Fruit fly (Drosophila melanogaster) whole organism, embryonic: ENCODE measurements around the gene CG9452.
A peak's percentile ranks its signal among the peaks of the same experiment; 100 is the strongest.

ENCODE experiments used
- Atf6 ChIP-seq: fragments of 200-800 bp; sonication (Bioruptor generic); IDR thresholded peaks from 2 replicates; pipeline ENCODE4 v1.3.6; 2022; ENCODE audit warnings: missing biosample characterization, missing genetic modification characterization
- Blimp-1 ChIP-seq: fragments of 200-800 bp; sonication (Bioruptor generic); optimal IDR thresholded peaks from 3 replicates; lab custom pipeline; 2018; ENCODE audit warnings: missing biosample characterization, missing genetic modification characterization, mild to moderate bottlenecking, moderate library complexity, missing genetic modification reagents
- BtbVII ChIP-seq: fragments of 200-800 bp; sonication (Bioruptor generic); optimal IDR thresholded peaks from 3 replicates; lab custom pipeline; 2017; ENCODE audit warnings: missing biosample characterization, mild to moderate bottlenecking, missing genetic modification characterization
- CG10209 ChIP-seq: fragments of 200-800 bp; sonication (Bioruptor generic); optimal IDR thresholded peaks from 3 replicates; lab custom pipeline; 2017; ENCODE audit warnings: missing biosample characterization, mild to moderate bottlenecking, missing genetic modification characterization, missing genetic modification reagents
- CG10959 ChIP-seq: fragments of 200-800 bp; sonication (Bioruptor generic); IDR thresholded peaks from 2 replicates; pipeline ENCODE4 v1.3.6; 2022; ENCODE audit warnings: missing biosample characterization, missing genetic modification characterization
- CG12071 ChIP-seq: fragments of 200-800 bp; sonication (Bioruptor generic); optimal IDR thresholded peaks from 3 replicates; lab custom pipeline; 2018; ENCODE audit warnings: missing biosample characterization, mild to moderate bottlenecking, missing genetic modification characterization
- CG12769 ChIP-seq: fragments of 200-800 bp; sonication (Bioruptor generic); optimal IDR thresholded peaks from 2 replicates; lab custom pipeline; 2019; ENCODE audit warnings: missing biosample characterization, mild to moderate bottlenecking, missing genetic modification characterization, moderate library complexity
- CG13894 ChIP-seq: fragments of 200-800 bp; sonication (Bioruptor generic); optimal IDR thresholded peaks from 3 replicates; lab custom pipeline; 2018; ENCODE audit warnings: missing biosample characterization, mild to moderate bottlenecking, missing genetic modification characterization, moderate library complexity
- CG15514 ChIP-seq: fragments of 200-800 bp; sonication (Bioruptor generic); optimal IDR thresholded peaks from 3 replicates; lab custom pipeline; 2017; ENCODE audit warnings: missing biosample characterization, missing genetic modification characterization, mild to moderate bottlenecking, moderate library complexity, missing genetic modification reagents
- CG17568 ChIP-seq: fragments of 200-800 bp; sonication (Bioruptor generic); optimal IDR thresholded peaks from 2 replicates; lab custom pipeline; 2018; ENCODE audit warnings: missing biosample characterization, mild to moderate bottlenecking, missing genetic modification characterization, moderate library complexity
- CG18599 ChIP-seq: fragments of 200-800 bp; sonication (Bioruptor generic); optimal IDR thresholded peaks from 3 replicates; lab custom pipeline; 2017; ENCODE audit warnings: missing biosample characterization, missing genetic modification characterization, mild to moderate bottlenecking, moderate library complexity, missing genetic modification reagents
- CG2678 ChIP-seq: fragments of 200-800 bp; sonication (Bioruptor generic); optimal IDR thresholded peaks from 3 replicates; lab custom pipeline; 2019; ENCODE audit warnings: missing biosample characterization, mild to moderate bottlenecking, missing genetic modification characterization, moderate library complexity
- CG31365 ChIP-seq: fragments of 200-800 bp; sonication (Bioruptor generic); optimal IDR thresholded peaks from 2 replicates; lab custom pipeline; 2018; ENCODE audit warnings: missing biosample characterization, mild to moderate bottlenecking, missing genetic modification characterization
- CG32532 ChIP-seq: fragments of 200-800 bp; sonication (Bioruptor generic); IDR thresholded peaks from 2 replicates; pipeline ENCODE4 v1.3.6; 2022; ENCODE audit warnings: missing biosample characterization, missing genetic modification characterization
- CG32772 ChIP-seq: fragments of 200-800 bp; sonication (Bioruptor generic); IDR thresholded peaks from 2 replicates; pipeline ENCODE4 v1.3.6; 2022; ENCODE audit warnings: missing biosample characterization, missing genetic modification characterization
- CG3281 ChIP-seq: fragments of 200-800 bp; sonication (Bioruptor generic); optimal IDR thresholded peaks from 3 replicates; lab custom pipeline; 2017; ENCODE audit warnings: missing biosample characterization, mild to moderate bottlenecking, missing genetic modification characterization
- CG6813 ChIP-seq: fragments of 200-800 bp; sonication (Bioruptor generic); optimal IDR thresholded peaks from 2 replicates; lab custom pipeline; 2017; ENCODE audit warnings: missing biosample characterization, missing genetic modification characterization, mild to moderate bottlenecking, moderate library complexity, missing genetic modification reagents
- CG8290 ChIP-seq, 3 experiments: fragments of 200-800 bp; sonication (Bioruptor generic); optimal IDR thresholded peaks; 2 replicates each; lab custom pipeline; 2016 to 2019; ENCODE audit warnings: missing biosample characterization in 3 of 3, missing genetic modification characterization in 3 of 3, mild to moderate bottlenecking in 2 of 3, moderate library complexity in 1 of 3
- CG8478 ChIP-seq: fragments of >200 bp; optimal IDR thresholded peaks from 2 replicates; lab custom pipeline; 2018
- CG9817 ChIP-seq: fragments of 200-800 bp; sonication (Bioruptor generic); optimal IDR thresholded peaks from 2 replicates; lab custom pipeline; 2018; ENCODE audit warnings: missing biosample characterization, mild to moderate bottlenecking, missing genetic modification characterization, moderate library complexity
- CG9932 ChIP-seq: fragments of 200-800 bp; sonication (Bioruptor generic); IDR thresholded peaks from 2 replicates; pipeline ENCODE4 v1.3.6; 2022; ENCODE audit warnings: missing biosample characterization, missing genetic modification characterization
- CoRest ChIP-seq: fragments of 200-800 bp; sonication (Bioruptor generic); optimal IDR thresholded peaks from 3 replicates; lab custom pipeline; 2018; ENCODE audit warnings: missing biosample characterization, mild to moderate bottlenecking, missing genetic modification characterization, moderate library complexity
- D19A ChIP-seq: fragments of 200-800 bp; optimal IDR thresholded peaks from 3 replicates; lab custom pipeline; 2019; ENCODE audit warnings: missing biosample characterization, mild to moderate bottlenecking, missing genetic modification characterization, moderate library complexity
- HHEX ChIP-seq: fragments of 200-800 bp; sonication (Bioruptor generic); optimal IDR thresholded peaks from 3 replicates; lab custom pipeline; 2017; ENCODE audit warnings: missing biosample characterization, mild to moderate bottlenecking, missing genetic modification characterization, missing genetic modification reagents
- HLH3B ChIP-seq: fragments of 200-800 bp; sonication (Bioruptor generic); IDR thresholded peaks from 2 replicates; pipeline ENCODE4 v1.3.6; 2022; ENCODE audit warnings: missing biosample characterization, missing genetic modification characterization
- Hand ChIP-seq: fragments of 200-800 bp; sonication (Bioruptor generic); optimal IDR thresholded peaks from 2 replicates; lab custom pipeline; 2017; ENCODE audit warnings: mild to moderate bottlenecking, missing biosample characterization, missing genetic modification reagents, missing genetic modification characterization
- NfI ChIP-seq: fragments of 200-800 bp; sonication (Bioruptor generic); optimal IDR thresholded peaks from 3 replicates; lab custom pipeline; 2018; ENCODE audit warnings: missing biosample characterization, mild to moderate bottlenecking, missing genetic modification characterization, moderate library complexity
- ab ChIP-seq: fragments of 200-800 bp; sonication (Bioruptor generic); optimal IDR thresholded peaks from 2 replicates; lab custom pipeline; 2016; ENCODE audit warnings: missing biosample characterization, missing genetic modification characterization
- bowl ChIP-seq: fragments of 200-800 bp; sonication (Bioruptor generic); IDR thresholded peaks from 2 replicates; pipeline ENCODE4 v1.3.6; 2022; ENCODE audit warnings: missing biosample characterization, missing genetic modification characterization
- chinmo ChIP-seq: fragments of 200-800 bp; sonication (Bioruptor generic); IDR thresholded peaks from 4 replicates; pipeline ENCODE4 v1.3.6; 2022; ENCODE audit warnings: missing biosample characterization, missing genetic modification characterization; ENCODE audit not compliant: partially characterized antibody
- corto ChIP-seq: fragments of 200-800 bp; sonication (Bioruptor generic); optimal IDR thresholded peaks from 2 replicates; lab custom pipeline; 2016; ENCODE audit warnings: missing biosample characterization, mild to moderate bottlenecking, missing genetic modification characterization, moderate library complexity
- exex ChIP-seq: fragments of 200-800 bp; sonication (Bioruptor generic); optimal IDR thresholded peaks from 4 replicates; lab custom pipeline; 2018; ENCODE audit warnings: missing biosample characterization, mild to moderate bottlenecking, missing genetic modification characterization, moderate library complexity
- gem ChIP-seq: fragments of 200-800 bp; sonication (Bioruptor generic); optimal IDR thresholded peaks from 2 replicates; lab custom pipeline; 2019; ENCODE audit warnings: missing biosample characterization, mild to moderate bottlenecking, missing genetic modification characterization, moderate library complexity
- ham ChIP-seq: fragments of 200-800 bp; sonication (Bioruptor generic); IDR thresholded peaks from 2 replicates; pipeline ENCODE4 v1.3.6; 2022; ENCODE audit warnings: missing biosample characterization, missing genetic modification characterization
- insv ChIP-seq, 2 experiments: fragments of 200-800 bp; sonication (Bioruptor generic); optimal IDR thresholded peaks; 3 replicates each; lab custom pipeline; 2016 to 2018; ENCODE audit warnings: missing biosample characterization in 2 of 2, missing genetic modification characterization in 2 of 2
- lab ChIP-seq: fragments of 200-800 bp; sonication (Bioruptor generic); optimal IDR thresholded peaks from 3 replicates; lab custom pipeline; 2017; ENCODE audit warnings: missing biosample characterization, missing genetic modification characterization, mild to moderate bottlenecking, moderate library complexity, missing genetic modification reagents
- lmd ChIP-seq: fragments of 200-800 bp; sonication (Bioruptor generic); IDR thresholded peaks from 2 replicates; pipeline ENCODE4 v1.3.6; 2022; ENCODE audit warnings: missing biosample characterization, missing genetic modification characterization
- luna ChIP-seq: fragments of 200-800 bp; sonication (Bioruptor generic); optimal IDR thresholded peaks from 2 replicates; lab custom pipeline; 2016; ENCODE audit warnings: missing biosample characterization, missing genetic modification characterization
- mirr ChIP-seq: fragments of 200-800 bp; sonication (Bioruptor generic); optimal IDR thresholded peaks from 3 replicates; lab custom pipeline; 2018; ENCODE audit warnings: missing biosample characterization, mild to moderate bottlenecking, missing genetic modification characterization
- odd ChIP-seq: fragments of 200-800 bp; sonication (Bioruptor generic); optimal IDR thresholded peaks from 2 replicates; lab custom pipeline; 2017; ENCODE audit warnings: missing biosample characterization, mild to moderate bottlenecking, missing genetic modification characterization
- org-1 ChIP-seq: fragments of 200-800 bp; sonication (Bioruptor generic); optimal IDR thresholded peaks from 2 replicates; lab custom pipeline; 2017; ENCODE audit warnings: missing biosample characterization, missing genetic modification characterization
- run ChIP-seq: fragments of 200-800 bp; sonication (Bioruptor generic); optimal IDR thresholded peaks from 3 replicates; lab custom pipeline; 2018; ENCODE audit warnings: missing biosample characterization, mild to moderate bottlenecking, missing genetic modification characterization
- schlank ChIP-seq: fragments of 200-800 bp; sonication (Bioruptor generic); optimal IDR thresholded peaks from 2 replicates; lab custom pipeline; 2018; ENCODE audit warnings: missing biosample characterization, mild to moderate bottlenecking, missing genetic modification characterization
- sd ChIP-seq: fragments of 200-800 bp; sonication (Bioruptor generic); optimal IDR thresholded peaks from 3 replicates; lab custom pipeline; 2018; ENCODE audit warnings: missing biosample characterization, mild to moderate bottlenecking, missing genetic modification characterization, moderate library complexity
- sug ChIP-seq: fragments of 200-800 bp; optimal IDR thresholded peaks from 2 replicates; lab custom pipeline; 2019; ENCODE audit warnings: missing biosample characterization, mild to moderate bottlenecking, missing genetic modification characterization, moderate library complexity
- ttk ChIP-seq: fragments of 200-800 bp; sonication (Bioruptor generic); IDR thresholded peaks from 2 replicates; pipeline ENCODE4 v2.1.2; 2022; ENCODE audit warnings: missing biosample characterization, missing genetic modification characterization
- tx ChIP-seq: fragments of 200-800 bp; sonication (Bioruptor generic); optimal IDR thresholded peaks from 2 replicates; lab custom pipeline; 2016; ENCODE audit warnings: missing biosample characterization, missing genetic modification characterization
- wdn ChIP-seq: fragments of 200-800 bp; sonication (Bioruptor generic); IDR thresholded peaks from 2 replicates; pipeline ENCODE4 v1.3.6; 2022; ENCODE audit warnings: missing biosample characterization, missing genetic modification characterization

Gene CG9452

DNA sequence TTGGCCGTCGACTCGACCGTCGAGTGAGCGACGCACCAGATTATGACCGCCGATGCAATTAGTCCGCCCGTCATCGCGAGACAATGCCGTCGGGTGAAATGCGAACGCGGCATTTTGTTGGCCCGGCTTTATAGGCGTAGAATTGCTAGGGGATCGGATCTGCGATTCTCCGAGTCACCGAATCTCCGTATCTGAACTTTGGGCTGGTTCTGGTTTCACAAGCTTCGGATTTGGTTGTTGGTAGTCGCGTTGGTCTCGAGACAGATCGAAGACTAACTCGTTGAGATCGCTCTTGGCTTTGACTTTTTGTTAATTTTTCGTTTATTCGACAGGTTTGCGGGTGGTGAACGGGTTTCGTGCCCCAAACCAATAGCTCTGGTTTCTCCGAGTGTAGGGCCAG is 7.1 kb downstream of the CG9452 start (continued):
- TF ChIP-seq NfI (GFP tag; lab: Kevin White, UChicago) (no peak), ttk (0 out of 2 replicates have a peak, but pooled peaks have one; percentile 9), schlank (tag; lab: Kevin White, UChicago) (no peak), CG32532 (peak; percentile 27; the same call in 1 of the 2 replicates), org-1 (no peak), CG32772 (0 out of 2 replicates have a peak, but pooled peaks have one; percentile 21), CG9932 (GFP tag; lab: Robert Waterston, UW) (peak; percentile 40; the same call in 1 of the 2 replicates), CG13894 (tag; lab: Kevin White, UChicago) (peak; percentile 54), ab (no peak), CG12769 (peak; percentile 61), lmd (GFP tag; lab: Robert Waterston, UW) (peak; percentile 4; the same call in 1 of the 2 replicates), CG8478 (lab: Kevin White, UChicago) (no peak), wdn (0 out of 2 replicates have a peak, but pooled peaks have one; percentile 48)

dm6 chr3L:19495991-19496588 is 7.6 kb downstream of the CG9452 start:
- TF ChIP-seq corto (GFP tag; lab: Kevin White, UChicago) (no peak), HHEX (GFP tag; lab: Kevin White, UChicago) (peak; percentile 22), BtbVII (peak; percentile 11), CG9817 (tag; lab: Kevin White, UChicago) (no peak), chinmo (GFP tag; lab: Robert Waterston, UW) (0 out of 4 replicates have a peak, but pooled peaks have one; percentile 23), CG6813 (GFP tag; lab: Kevin White, UChicago) (no peak), D19A (tag; lab: Kevin White, UChicago) (no peak), CG10209 (GFP tag; lab: Kevin White, UChicago) (no peak), gem (tag; lab: Kevin White, UChicago) (peak; percentile 26), Atf6 (GFP tag; lab: Robert Waterston, UW) (no peak), lab (GFP tag; lab: Kevin White, UChicago) (peak; percentile 21), CG3281 (GFP tag; lab: Kevin White, UChicago) (peak; percentile 14), CG2678 (tag; lab: Kevin White, UChicago) (peak; percentile 46), CG10959 (no peak), sd (tag; lab: Kevin White, UChicago) (peak; percentile 24), CoRest (peak; percentile 8), CG12769 (no peak), sug (peak; percentile 65), CG12071 (GFP tag; lab: Kevin White, UChicago) (peak; percentile 41), mirr (peak; percentile 24), run (tag; lab: Kevin White, UChicago) (no peak), luna (GFP tag; lab: Kevin White, UChicago) (no peak), odd (GFP tag; lab: Kevin White, UChicago) (peak; percentile 22), exex (tag; lab: Kevin White, UChicago) (peak; percentile 46), insv (GFP tag; optimal IDR thresholded peaks at IDR 0.05; lab: Kevin White, UChicago) (no peak), CG18599 (GFP tag; lab: Kevin White, UChicago) (peak; percentile 10), tx (no peak), ham (no peak), Blimp-1 (no peak), Hand (GFP tag; lab: Kevin White, UChicago) (peak; percentile 14), HLH3B (GFP tag; lab: Robert Waterston, UW) (no peak), CG31365 (peak; percentile 0), bowl (GFP tag; lab: Robert Waterston, UW) (no peak), CG17568 (GFP tag; lab: Kevin White, UChicago) (peak; percentile 15), CG8290 (GFP tag; optimal IDR thresholded peaks at IDR 0.05; lab: Kevin White, UChicago) (no peak), CG8290 (tag; optimal IDR thresholded peaks at IDR 0.05; lab: Kevin White, UChicago) (peak in 1 of 2 experiments; percentile 21), CG15514 (GFP tag; lab: Kevin White, UChicago) (peak; percentile 28)
